Fruit fly (Drosophila melanogaster): ENCODE results near the gene CG4849.

Gene CG4849

dm6 chr3R:27988647-27989430 lies 25.6 kb downstream of the CG4849 start (continued):
- TF ChIP-seq ewg (GFP tag; optimal IDR thresholded peaks at IDR 0.05) (peak; percentile 26), Elba2 (GFP tag; optimal IDR thresholded peaks at IDR 0.05) (no peak), cwo (GFP tag; optimal IDR thresholded peaks at IDR 0.05) (peak; percentile 81), CG14014 (GFP tag; IDR thresholded peaks at IDR 0.05) (no peak), CG1603 (tag; optimal IDR thresholded peaks at IDR 0.05) (peak; percentile 47), sr (GFP tag; IDR thresholded peaks at IDR 0.05) (no peak; the same call in 2 of the 3 replicates), Spps (tag; optimal IDR thresholded peaks at IDR 0.05) (no peak), D (optimal IDR thresholded peaks at IDR 0.05) (no peak), D (GFP tag; optimal IDR thresholded peaks at IDR 0.05) (peak; percentile 24), chn (GFP tag; optimal IDR thresholded peaks at IDR 0.05) (no peak), Mad (GFP tag; optimal IDR thresholded peaks at IDR 0.05) (no peak), CG6854 (GFP tag; optimal IDR thresholded peaks at IDR 0.05) (no peak), Sin3A (optimal IDR thresholded peaks at IDR 0.05) (no peak), Nf-YC (tag; optimal IDR thresholded peaks at IDR 0.05) (no peak), CG2889 (GFP tag; IDR thresholded peaks at IDR 0.05) (peak; percentile 45; the same call in 1 of the 3 replicates), lilli (GFP tag; optimal IDR thresholded peaks at IDR 0.05) (no peak), CG10959 (GFP tag; IDR thresholded peaks at IDR 0.05) (no peak), CG12219 (GFP tag; optimal IDR thresholded peaks at IDR 0.05) (no peak), al (GFP tag; IDR thresholded peaks at IDR 0.05) (no peak), Hsf (GFP tag; optimal IDR thresholded peaks at IDR 0.05) (peak; percentile 15), Mrtf (GFP tag; IDR thresholded peaks at IDR 0.05) (peak; percentile 38; the same call in 1 of the 3 replicates), dan (GFP tag; IDR thresholded peaks at IDR 0.05) (no peak), zen2 (GFP tag; IDR thresholded peaks at IDR 0.05; ENCODE audit: partially characterized antibody) (no peak), Ptx1 (GFP tag; IDR thresholded peaks at IDR 0.05) (peak; percentile 54; the same call in 1 of the 2 replicates), CG34376 (GFP tag; optimal IDR thresholded peaks at IDR 0.05) (no peak), her (GFP tag; optimal IDR thresholded peaks at IDR 0.05) (no peak), CG7786 (GFP tag; optimal IDR thresholded peaks at IDR 0.05) (peak; percentile 58), NK7.1 (GFP tag; optimal IDR thresholded peaks at IDR 0.05) (no peak), CG1529 (GFP tag; optimal IDR thresholded peaks at IDR 0.05) (no peak), CG15479 (GFP tag; optimal IDR thresholded peaks at IDR 0.05) (no peak), crp (GFP tag; optimal IDR thresholded peaks at IDR 0.05) (no peak), zen (tag; optimal IDR thresholded peaks at IDR 0.05) (no peak), CG2120 (GFP tag; optimal IDR thresholded peaks at IDR 0.05) (peak; percentile 46), CG17829 (tag; optimal IDR thresholded peaks at IDR 0.05) (no peak), otp (GFP tag; IDR thresholded peaks at IDR 0.05) (no peak), CG12236 (GFP tag; optimal IDR thresholded peaks at IDR 0.05) (no peak), stc (GFP tag; IDR thresholded peaks at IDR 0.05) (0 out of 2 replicates have a peak, but pooled peaks have one; percentile 6), tna (GFP tag; IDR thresholded peaks at IDR 0.05; ENCODE audit: partially characterized antibody) (no peak), CG7963 (GFP tag; IDR thresholded peaks at IDR 0.05; ENCODE audit: partially characterized antibody) (no peak), chinmo (GFP tag; IDR thresholded peaks at IDR 0.05; ENCODE audit: partially characterized antibody) (0 out of 4 replicates have a peak, but pooled peaks have one; percentile 72), CG18599 (GFP tag; optimal IDR thresholded peaks at IDR 0.05) (peak; percentile 15), CG12744 (GFP tag; optimal IDR thresholded peaks at IDR 0.05) (no peak), dpn (GFP tag; optimal IDR thresholded peaks at IDR 0.05) (peak in 1 of 2 experiments; percentile 11), hth (optimal IDR thresholded peaks at IDR 0.05) (no peak), CG4617 (GFP tag; optimal IDR thresholded peaks at IDR 0.05; ENCODE audit: borderline replicate concordance) (no peak), p53 (GFP tag; optimal IDR thresholded peaks at IDR 0.05) (no peak), CG15514 (GFP tag; optimal IDR thresholded peaks at IDR 0.05) (peak; percentile 16), CG3281 (GFP tag; optimal IDR thresholded peaks at IDR 0.05) (peak; percentile 38), Jarid2 (GFP tag; optimal IDR thresholded peaks at IDR 0.05) (no peak), chm (GFP tag; IDR thresholded peaks at IDR 0.05) (no peak)
